Fruit fly (Drosophila melanogaster): Measurements from ENCODE around the gene Arfrp1.

The Arfrp1 gene

DNA sequence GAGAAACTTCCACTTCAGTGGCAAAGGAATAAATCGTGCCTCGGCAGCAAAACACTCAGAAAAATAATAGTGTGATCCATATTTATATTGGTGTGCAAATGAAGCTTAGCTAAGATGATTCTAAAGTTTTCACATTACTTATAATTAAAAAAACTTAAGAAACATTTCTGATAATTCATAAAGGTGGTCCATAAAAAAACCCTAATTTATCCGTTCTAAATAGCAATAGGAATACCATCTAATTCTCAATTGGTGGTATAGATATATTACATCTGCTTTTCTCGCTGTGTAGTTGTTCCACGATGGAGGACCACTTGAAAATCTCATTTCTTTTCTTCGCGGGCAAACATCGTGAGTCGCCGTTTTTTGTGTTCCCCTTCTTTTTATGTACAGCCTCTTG is 48.3 kb downstream of the Arfrp1 start (continued):
- TF ChIP-seq CG2875 (GFP tag; optimal IDR thresholded peaks at IDR 0.05), result no peak
- no peak for TF ChIP-seq Lhr (GFP tag; optimal IDR thresholded peaks at IDR 0.05)
- no peak for TF ChIP-seq knrl (GFP tag; IDR thresholded peaks at IDR 0.05; ENCODE audit: partially characterized antibody)
- TF ChIP-seq CG17359 (tag; optimal IDR thresholded peaks at IDR 0.05), result peak; percentile 69
- peak; percentile 40; the same call in 1 of the 3 replicates for TF ChIP-seq Aef1 (GFP tag; IDR thresholded peaks at IDR 0.05)
- TF ChIP-seq Asciz (GFP tag; optimal IDR thresholded peaks at IDR 0.05), result no peak
- no peak for TF ChIP-seq CG9797 (GFP tag; optimal IDR thresholded peaks at IDR 0.05)
- 0 out of 3 replicates have a peak, but pooled peaks have one; percentile 12 for TF ChIP-seq ci (GFP tag; IDR thresholded peaks at IDR 0.05)
- TF ChIP-seq NC2α (GFP tag; optimal IDR thresholded peaks at IDR 0.05), result no peak
- peak; percentile 81 for TF ChIP-seq CG15696 (tag; optimal IDR thresholded peaks at IDR 0.05)
- TF ChIP-seq aop (GFP tag; IDR thresholded peaks at IDR 0.05), result no peak
- peak; percentile 73 for TF ChIP-seq CG7839 (tag; optimal IDR thresholded peaks at IDR 0.05)
- TF ChIP-seq Ssrp (tag; optimal IDR thresholded peaks at IDR 0.05), result peak; percentile 49
- no peak for TF ChIP-seq mld (GFP tag; IDR thresholded peaks at IDR 0.05; ENCODE audit: partially characterized antibody)
- TF ChIP-seq twi (tag; optimal IDR thresholded peaks at IDR 0.05), result no peak
- TF ChIP-seq CG1602 (GFP tag; optimal IDR thresholded peaks at IDR 0.05), result no peak
- TF ChIP-seq Poxn (GFP tag; IDR thresholded peaks at IDR 0.05), result no peak
- TF ChIP-seq kah (GFP tag; optimal IDR thresholded peaks at IDR 0.05), result peak; percentile 10
- TF ChIP-seq disco-r (GFP tag; optimal IDR thresholded peaks at IDR 0.05), result no peak
- no peak for TF ChIP-seq shn (GFP tag; optimal IDR thresholded peaks at IDR 0.05)
- TF ChIP-seq ERR (GFP tag; optimal IDR thresholded peaks at IDR 0.05), result peak; percentile 18
- TF ChIP-seq vfl (GFP tag; optimal IDR thresholded peaks at IDR 0.05), result no peak
- TF ChIP-seq ro (GFP tag; IDR thresholded peaks at IDR 0.05), result no peak
- TF ChIP-seq zen (tag; optimal IDR thresholded peaks at IDR 0.05), result peak; percentile 42
- TF ChIP-seq CG1647 (GFP tag; optimal IDR thresholded peaks at IDR 0.05), result peak; percentile 41
- TF ChIP-seq CG31365 (tag; optimal IDR thresholded peaks at IDR 0.05), result no peak
- no peak; the same call in 1 of the 2 replicates for TF ChIP-seq CG10366 (GFP tag; IDR thresholded peaks at IDR 0.05)
- no peak for TF ChIP-seq chn (GFP tag; optimal IDR thresholded peaks at IDR 0.05)
- peak; percentile 54 for TF ChIP-seq HLH3B (GFP tag; IDR thresholded peaks at IDR 0.05)
- peak; percentile 68 for TF ChIP-seq CG10267 (tag; optimal IDR thresholded peaks at IDR 0.05)
- peak; percentile 64; the same call in 2 of the 3 replicates for TF ChIP-seq CG17361 (GFP tag; IDR thresholded peaks at IDR 0.05)
- no peak for TF ChIP-seq CG11695 (GFP tag; IDR thresholded peaks at IDR 0.05)
- no peak for TF ChIP-seq Mes4 (GFP tag; optimal IDR thresholded peaks at IDR 0.05)
- TF ChIP-seq CG8281 (tag; optimal IDR thresholded peaks at IDR 0.05), result no peak
- no peak for TF ChIP-seq pb (GFP tag; optimal IDR thresholded peaks at IDR 0.05)
- no peak for TF ChIP-seq ftz-f1 (GFP tag; optimal IDR thresholded peaks at IDR 0.05)
- TF ChIP-seq Myb (GFP tag; optimal IDR thresholded peaks at IDR 0.05), result no peak
- no peak for TF ChIP-seq CG11560 (tag; IDR thresholded peaks at IDR 0.05)
- no peak for TF ChIP-seq mirr (GFP tag; optimal IDR thresholded peaks at IDR 0.05)
- TF ChIP-seq Doc2 (GFP tag; IDR thresholded peaks at IDR 0.05), result no peak
- TF ChIP-seq zf30C (GFP tag; optimal IDR thresholded peaks at IDR 0.05), result peak; percentile 91
- no peak for TF ChIP-seq CG16813 (GFP tag; IDR thresholded peaks at IDR 0.05; ENCODE audit: partially characterized antibody)
- TF ChIP-seq CG7556 (GFP tag; optimal IDR thresholded peaks at IDR 0.05), result peak; percentile 61
- no peak for TF ChIP-seq GATAe (GFP tag; conservative IDR thresholded peaks at IDR 0.05)
- TF ChIP-seq ac (GFP tag; optimal IDR thresholded peaks at IDR 0.05), result no peak
- TF ChIP-seq CG6683 (GFP tag; optimal IDR thresholded peaks at IDR 0.05), result peak; percentile 9
- TF ChIP-seq pzg (GFP tag; optimal IDR thresholded peaks at IDR 0.05), result no peak
- TF ChIP-seq Ets97D (GFP tag; optimal IDR thresholded peaks at IDR 0.05), result no peak
- TF ChIP-seq Bteb2 (GFP tag; optimal IDR thresholded peaks at IDR 0.05), result peak; percentile 44
- no peak for TF ChIP-seq pum (GFP tag; optimal IDR thresholded peaks at IDR 0.05)
- no peak for TF ChIP-seq CG1024 (GFP tag; IDR thresholded peaks at IDR 0.05)
- no peak for TF ChIP-seq CG17612 (GFP tag; IDR thresholded peaks at IDR 0.05)

Measured in whole organism, embryonic.